Fruit fly (Drosophila melanogaster) whole organism, wandering third instar larva: ENCODE data around the gene COX4.

Experiments
- Dif ChIP-seq: fragments of 200-275, 200-300 bp; sonication (Bioruptor generic); optimal IDR thresholded peaks from 2 replicates; lab custom pipeline; 2018; ENCODE audit warnings: missing biosample characterization, missing genetic modification characterization; ENCODE audit not compliant: partially characterized antibody
- Myc ChIP-seq: fragments of >200 bp; optimal IDR thresholded peaks from 2 replicates; lab custom pipeline; 2017
- brk ChIP-seq: fragments of 200-800 bp; sonication (Bioruptor generic); optimal IDR thresholded peaks from 2 replicates; lab custom pipeline; 2016; ENCODE audit warnings: missing biosample characterization, mild to moderate bottlenecking, missing genetic modification characterization
- fru ChIP-seq: fragments of 200-800 bp; sonication (Bioruptor generic); optimal IDR thresholded peaks from 3 replicates; lab custom pipeline; 2016; ENCODE audit warnings: missing biosample characterization, mild to moderate bottlenecking, missing genetic modification characterization
- jim ChIP-seq: fragments of 175-275, 200-325 bp; sonication (Bioruptor generic); optimal IDR thresholded peaks from 2 replicates; lab custom pipeline; 2016; ENCODE audit warnings: missing biosample characterization, mild to moderate bottlenecking, missing genetic modification characterization
- lola ChIP-seq: fragments of >200 bp; optimal IDR thresholded peaks from 2 replicates; lab custom pipeline; 2017; ENCODE audit warnings: missing biosample characterization, missing genetic modification characterization
- psq ChIP-seq: fragments of 200-800 bp; sonication (Bioruptor generic); optimal IDR thresholded peaks from 3 replicates; lab custom pipeline; 2017; ENCODE audit warnings: missing biosample characterization, mild to moderate bottlenecking, missing genetic modification characterization, moderate library complexity
- sv ChIP-seq: fragments of 200-800 bp; sonication (Bioruptor generic); optimal IDR thresholded peaks from 3 replicates; lab custom pipeline; 2016; ENCODE audit warnings: missing biosample characterization, missing genetic modification characterization
- tai ChIP-seq: sonication (Bioruptor generic); optimal IDR thresholded peaks from 2 replicates; lab custom pipeline; 2016; ENCODE audit warnings: missing biosample characterization, missing genetic modification characterization
- usp ChIP-seq: fragments of >200 bp; optimal IDR thresholded peaks from 2 replicates; lab custom pipeline; 2017; ENCODE audit warnings: missing biosample characterization, missing genetic modification characterization
- woc ChIP-seq: sonication (Bioruptor generic); optimal IDR thresholded peaks from 2 replicates; lab custom pipeline; 2016; ENCODE audit warnings: missing biosample characterization, mild to moderate bottlenecking, missing genetic modification characterization

- TF ChIP-seq fru: no peak
- TF ChIP-seq tai: no peak
- no peak for TF ChIP-seq jim
- no peak for TF ChIP-seq sv (GFP tag; lab: Kevin White, UChicago)
- TF ChIP-seq brk (GFP tag; lab: Kevin White, UChicago): no peak
- no peak for TF ChIP-seq usp (GFP tag; lab: Kevin White, UChicago)
- no peak for TF ChIP-seq woc
- no peak for TF ChIP-seq Myc (lab: Kevin White, UChicago)
- TF ChIP-seq Dif (GFP tag; lab: Kevin White, UChicago): no peak
- no peak for TF ChIP-seq psq
- TF ChIP-seq lola (GFP tag; lab: Kevin White, UChicago): no peak
These were observed at the start of gene COX4 for dm6 chr2L:19958520-19959161.
